Worm (Caenorhabditis elegans): Measurements from ENCODE around the gene srx-62.

srx-62 gene

DNA sequence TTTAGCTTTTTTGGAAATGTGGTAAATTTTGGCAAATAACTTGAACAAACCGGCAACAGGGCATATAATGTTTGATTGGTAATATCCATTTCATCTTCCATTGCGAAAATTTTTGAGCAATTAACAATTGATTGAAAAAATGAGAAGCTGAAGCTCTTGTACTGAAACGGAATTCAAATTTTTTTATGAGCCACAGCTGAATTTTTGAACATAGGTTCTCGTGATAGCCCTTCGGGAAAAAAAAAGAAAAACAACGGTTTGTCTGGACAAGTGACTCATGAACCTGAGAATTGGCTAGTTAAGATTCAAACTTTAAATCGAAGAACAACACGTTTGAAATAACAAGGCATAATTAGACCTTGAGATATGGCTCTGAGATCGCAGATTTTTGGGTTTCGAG, at the start of gene srx-62:
Gene srx-62 (minus strand): TSS at position 101 of the 400 bp plus-strand sequence.
- no peak for TF ChIP-seq dao-5 (tag; optimal IDR thresholded peaks at IDR 0.05)
- TF ChIP-seq W03F9.2 (tag; optimal IDR thresholded peaks at IDR 0.05) = no peak
- no peak for TF ChIP-seq him-1 (tag; optimal IDR thresholded peaks at IDR 0.05)

DNA sequence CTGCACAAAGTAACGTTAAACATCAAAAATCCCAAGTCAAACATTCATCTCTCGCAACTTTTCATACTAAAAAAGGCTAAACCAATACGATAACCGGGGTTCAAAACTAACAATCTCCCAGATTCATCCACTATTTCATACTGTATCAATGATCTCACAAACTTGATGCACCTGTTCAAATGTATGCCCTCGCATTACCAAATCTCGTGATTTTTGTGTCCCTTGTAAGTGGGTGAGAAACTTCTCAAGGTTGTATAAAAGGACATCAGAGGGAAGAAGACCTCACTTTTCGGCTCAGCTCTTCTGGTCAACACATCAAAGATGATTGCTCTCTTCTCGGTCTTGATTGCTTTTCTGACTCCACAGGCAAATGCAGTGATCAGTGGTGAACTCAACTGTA, 47.9 kb upstream of the srx-62 start, which contains the start of gene phat-3:
Gene phat-3 (plus strand): TSS at position 301 of the 400 bp plus-strand sequence.
- TF ChIP-seq W03F9.2 (tag; optimal IDR thresholded peaks at IDR 0.05) (no peak), him-1 (tag; optimal IDR thresholded peaks at IDR 0.05) (no peak), dao-5 (tag; optimal IDR thresholded peaks at IDR 0.05) (no peak)

DNA sequence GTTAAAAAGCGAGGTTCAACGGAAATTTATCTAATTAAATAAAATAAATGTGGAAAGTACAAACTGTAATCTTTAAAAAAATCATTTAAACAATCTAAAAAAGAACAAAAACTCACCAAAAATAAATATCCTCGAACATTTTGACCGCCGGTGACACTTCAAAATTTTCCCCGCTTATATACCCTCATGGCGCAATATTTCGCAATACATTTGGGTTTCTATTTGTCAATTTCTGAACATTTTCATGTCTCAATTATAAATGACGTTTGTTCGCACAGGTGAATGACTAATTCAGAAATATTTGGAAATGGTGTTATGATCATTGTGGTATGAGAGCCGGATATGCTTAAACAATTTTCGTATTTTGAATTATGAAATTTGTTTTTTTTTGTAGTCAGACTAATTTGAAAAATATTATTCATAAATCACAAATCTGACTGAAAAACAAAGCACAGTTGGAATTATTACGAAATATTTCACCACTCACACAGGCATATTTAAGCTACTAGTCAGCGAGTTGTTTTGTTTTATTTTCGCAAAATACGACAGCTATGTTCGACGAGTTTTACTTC, 46.2 kb upstream of the srx-62 start, which contains the start of the genes C49G7.10 and irg-2:
Gene C49G7.10 (minus strand): TSS at position 169 of the 572 bp plus-strand sequence.
Gene irg-2 (plus strand): TSS at position 329 of the 572 bp plus-strand sequence.
- TF ChIP-seq dao-5 (tag; optimal IDR thresholded peaks at IDR 0.05) = no peak
- peak; percentile 18 for TF ChIP-seq W03F9.2 (tag; optimal IDR thresholded peaks at IDR 0.05)

DNA sequence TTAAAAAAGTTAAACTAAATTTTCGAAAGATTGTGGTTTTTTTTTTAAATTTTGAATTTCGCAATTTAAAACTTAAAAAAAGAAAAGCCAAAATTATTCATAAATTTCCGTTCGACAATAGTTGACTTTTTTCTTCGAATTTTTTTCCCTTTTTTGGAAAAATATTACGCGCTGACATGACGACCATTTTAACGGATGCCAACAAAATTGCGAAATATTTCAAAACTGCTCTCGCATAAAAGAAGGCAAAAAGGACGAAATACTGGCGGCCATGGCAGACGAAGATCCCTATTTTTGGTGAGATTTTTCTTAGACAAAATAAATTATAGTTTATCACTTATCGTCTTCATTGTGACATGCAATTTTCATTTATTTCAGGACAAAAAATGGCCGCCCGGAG, 42.8 kb upstream of the srx-62 start:
- TF ChIP-seq dao-5 (tag; optimal IDR thresholded peaks at IDR 0.05) = no peak
- TF ChIP-seq him-1 (tag; optimal IDR thresholded peaks at IDR 0.05) = no peak
- no peak for TF ChIP-seq W03F9.2 (tag; optimal IDR thresholded peaks at IDR 0.05)

DNA sequence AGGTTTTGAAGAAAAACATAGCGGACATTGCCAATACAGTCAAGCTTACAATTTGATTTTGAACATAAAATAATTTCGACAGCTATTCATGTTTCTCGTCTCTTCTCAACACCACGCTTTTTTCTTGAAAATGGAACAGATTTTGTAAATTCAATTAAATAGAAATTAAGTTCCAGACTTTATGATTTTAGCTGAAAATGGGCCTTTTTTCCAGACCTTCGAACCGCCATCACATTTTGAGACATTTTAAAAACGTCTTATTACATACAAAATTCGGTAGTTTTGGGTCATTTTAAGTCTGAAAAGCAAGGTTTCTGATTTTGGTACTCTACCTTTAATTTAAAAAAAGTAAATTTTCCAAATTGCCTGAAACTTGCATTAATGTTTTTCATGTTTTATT, 42.4 kb upstream of the srx-62 start, which contains the start of gene C49G7.12:
Gene C49G7.12 (plus strand): TSS at position 301 of the 400 bp plus-strand sequence.
- TF ChIP-seq him-1 (tag; optimal IDR thresholded peaks at IDR 0.05) (no peak), W03F9.2 (tag; optimal IDR thresholded peaks at IDR 0.05) (no peak), dao-5 (tag; optimal IDR thresholded peaks at IDR 0.05) (no peak)

DNA sequence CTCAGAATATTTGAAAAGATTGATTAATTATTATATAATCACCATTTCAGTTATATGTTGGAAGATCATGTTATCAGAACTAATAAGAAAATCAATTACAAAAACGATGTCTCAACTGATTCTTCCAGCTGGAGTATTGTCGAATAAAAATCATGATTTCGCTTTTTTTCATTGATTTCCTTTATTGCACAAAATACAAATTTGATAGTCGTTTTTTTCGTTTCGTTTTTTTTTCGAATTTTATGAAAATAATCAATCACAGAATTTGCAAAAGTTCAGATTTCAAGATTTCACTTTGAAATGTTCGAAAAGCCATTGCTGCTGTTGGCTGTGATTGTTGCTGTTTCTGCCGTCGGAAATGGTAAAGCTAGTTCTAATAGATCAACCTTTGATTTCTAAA, 40.1 kb upstream of the srx-62 start, which contains the start of gene C49G7.13:
Gene C49G7.13 (plus strand): TSS at position 301 of the 400 bp plus-strand sequence.
- no peak for TF ChIP-seq dao-5 (tag; optimal IDR thresholded peaks at IDR 0.05)
- TF ChIP-seq W03F9.2 (tag; optimal IDR thresholded peaks at IDR 0.05) = no peak
- TF ChIP-seq him-1 (tag; optimal IDR thresholded peaks at IDR 0.05) = no peak

DNA sequence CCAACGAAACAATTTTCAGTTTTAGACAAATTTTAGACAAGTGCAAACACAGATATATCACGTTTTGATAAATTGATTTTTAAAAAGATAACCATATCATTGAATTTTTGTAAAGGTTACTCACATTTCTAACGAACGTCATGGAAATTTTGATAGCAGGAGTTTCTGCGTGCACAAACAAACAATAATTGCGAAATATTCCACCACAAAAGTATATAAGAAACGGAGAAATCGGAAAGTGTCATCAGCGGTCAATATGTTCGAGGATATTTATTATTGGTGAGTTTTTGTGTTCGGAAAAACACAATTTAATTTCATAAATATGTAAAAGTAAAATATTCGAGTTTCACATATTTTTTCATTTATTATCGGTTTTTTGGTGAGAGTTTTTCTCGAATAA, 38.6 kb upstream of the srx-62 start, which contains the start of gene C49G7.7:
Gene C49G7.7 (plus strand): TSS at position 174 of the 400 bp plus-strand sequence.
- TF ChIP-seq dao-5 (tag; optimal IDR thresholded peaks at IDR 0.05) (no peak), him-1 (tag; optimal IDR thresholded peaks at IDR 0.05) (no peak), W03F9.2 (tag; optimal IDR thresholded peaks at IDR 0.05) (no peak)

DNA sequence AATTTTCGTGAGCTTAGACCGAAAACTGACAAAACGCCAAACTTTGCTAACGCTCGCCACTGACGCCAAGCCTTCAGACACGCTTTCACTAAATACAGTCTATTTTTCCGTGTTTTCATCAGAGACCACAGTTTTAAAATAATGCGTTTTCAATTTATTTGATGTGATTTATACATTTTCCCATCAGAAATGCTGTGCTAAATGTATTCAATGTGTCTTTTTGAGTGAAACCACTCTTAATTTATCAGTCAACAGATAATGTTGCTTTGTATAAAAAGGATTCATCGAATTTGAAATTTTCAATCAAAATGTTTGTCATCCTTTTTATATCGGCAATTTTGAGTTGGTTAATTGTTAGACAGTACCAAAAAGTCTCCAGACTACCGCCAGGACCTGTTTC, 35.6 kb upstream of the srx-62 start, which contains the start of gene cyp-35A4:
Gene cyp-35A4 (plus strand): TSS at position 301 of the 400 bp plus-strand sequence.
- TF ChIP-seq him-1 (tag; optimal IDR thresholded peaks at IDR 0.05) (no peak), W03F9.2 (tag; optimal IDR thresholded peaks at IDR 0.05) (no peak), dao-5 (tag; optimal IDR thresholded peaks at IDR 0.05) (no peak)

DNA sequence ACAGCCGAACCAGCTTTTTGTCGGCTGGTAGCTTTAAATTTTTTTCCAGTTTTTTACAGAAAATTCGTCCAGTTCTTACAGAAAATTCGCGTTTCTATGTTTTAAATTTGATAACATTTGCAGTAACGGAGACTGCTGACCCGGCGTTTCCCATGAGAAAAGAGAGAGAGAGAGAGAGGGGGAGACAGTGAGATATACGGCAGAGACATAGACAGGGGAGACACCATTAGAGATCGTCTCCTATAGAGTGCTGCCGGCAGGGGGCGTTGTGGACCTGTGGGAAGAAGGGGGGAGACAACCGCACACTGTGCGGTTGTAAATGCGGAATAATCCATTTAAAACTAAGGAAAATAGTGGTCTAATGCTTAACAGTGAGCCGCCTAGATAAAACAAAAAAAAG, 33.9 kb upstream of the srx-62 start:
- TF ChIP-seq dao-5 (tag; optimal IDR thresholded peaks at IDR 0.05) = no peak

DNA sequence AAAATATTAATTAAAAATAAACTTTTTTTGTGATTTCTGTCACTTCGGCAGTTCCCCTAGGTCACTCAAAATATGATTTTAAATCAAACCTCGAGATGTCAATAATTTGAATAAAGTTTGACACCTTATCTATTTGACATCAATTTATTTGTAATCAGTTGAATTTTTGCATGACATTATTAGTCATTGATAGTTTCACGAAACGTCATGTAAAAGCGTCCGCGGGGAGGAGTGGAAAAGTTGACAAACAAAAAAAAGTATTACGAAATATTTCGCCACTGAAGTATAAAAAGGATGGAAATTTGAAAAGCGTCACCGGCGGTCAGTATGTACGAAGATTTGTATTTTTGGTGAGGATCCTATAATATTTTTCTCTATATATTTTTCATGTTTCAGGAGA, 29.0 kb upstream of the srx-62 start, which contains the start of gene K09D9.1:
Gene K09D9.1 (plus strand): TSS at position 271 of the 400 bp plus-strand sequence.
- TF ChIP-seq him-1 (tag; optimal IDR thresholded peaks at IDR 0.05) (no peak), W03F9.2 (tag; optimal IDR thresholded peaks at IDR 0.05) (no peak), dao-5 (tag; optimal IDR thresholded peaks at IDR 0.05) (no peak)

DNA sequence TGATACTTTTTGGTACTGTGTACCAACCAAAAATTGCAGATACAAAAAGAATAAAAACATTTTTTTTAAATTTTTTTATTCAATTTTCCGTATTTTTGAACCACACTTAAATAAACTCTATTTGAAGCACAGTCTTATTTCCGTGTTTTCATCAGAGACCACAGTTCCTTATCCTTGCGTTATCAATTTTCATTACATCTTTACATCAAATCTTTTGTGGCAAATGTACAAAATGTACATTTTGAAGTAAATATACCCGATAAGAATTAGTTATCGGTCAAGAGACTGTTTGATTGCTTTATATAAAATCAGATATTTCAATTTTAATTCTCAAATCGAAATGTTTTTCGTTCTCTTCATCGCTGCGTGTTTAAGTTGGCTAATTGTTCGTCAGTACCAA, 26.6 kb upstream of the srx-62 start, which contains the start of gene cyp-35A3:
Gene cyp-35A3 (plus strand): TSS at position 301 of the 400 bp plus-strand sequence.
- TF ChIP-seq dao-5 (tag; optimal IDR thresholded peaks at IDR 0.05) = no peak
- TF ChIP-seq W03F9.2 (tag; optimal IDR thresholded peaks at IDR 0.05) = no peak
- no peak for TF ChIP-seq him-1 (tag; optimal IDR thresholded peaks at IDR 0.05)

DNA sequence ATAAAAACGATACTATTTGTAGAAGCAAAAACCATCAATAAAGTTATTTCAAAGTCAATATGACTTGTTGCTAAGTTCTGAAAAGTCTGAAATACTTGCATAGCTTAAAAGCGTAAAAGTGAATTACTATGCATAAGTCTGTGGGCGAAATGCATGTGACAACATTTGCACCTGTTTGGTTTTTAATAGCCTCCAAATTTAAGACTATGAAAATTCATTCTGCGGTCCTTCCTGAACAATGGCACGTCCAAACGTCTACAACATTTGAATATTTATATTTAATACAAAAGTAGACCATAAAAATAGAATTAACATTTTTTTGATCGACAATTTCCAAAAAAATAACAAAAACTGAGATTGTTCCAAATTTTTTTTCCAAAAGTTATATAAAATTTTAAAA, 26.0 kb upstream of the srx-62 start, which contains the start of gene K09D9.14:
Gene K09D9.14 (minus strand): TSS at position 101 of the 400 bp plus-strand sequence.
- TF ChIP-seq W03F9.2 (tag; optimal IDR thresholded peaks at IDR 0.05) = no peak
- TF ChIP-seq dao-5 (tag; optimal IDR thresholded peaks at IDR 0.05) = no peak
- no peak for TF ChIP-seq him-1 (tag; optimal IDR thresholded peaks at IDR 0.05)

DNA sequence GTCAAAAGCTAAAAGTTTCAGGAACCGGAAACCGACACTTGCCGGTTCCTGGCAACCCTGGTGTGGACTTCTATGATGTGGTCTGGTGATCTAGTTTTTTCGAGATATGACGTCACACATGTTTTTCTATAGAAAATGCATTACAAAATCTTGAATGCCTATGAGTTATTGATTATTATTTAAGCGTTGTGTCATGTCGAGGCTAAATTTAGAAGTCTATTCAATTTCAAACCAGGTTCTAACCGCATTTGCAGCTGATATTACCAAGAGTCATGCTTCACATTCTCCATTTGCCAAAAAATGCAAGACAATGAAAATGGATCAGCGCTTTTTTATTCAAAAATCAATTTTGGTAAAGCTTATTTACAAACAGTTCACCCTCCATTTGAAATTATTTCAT, 23.4 kb upstream of the srx-62 start, which contains the start of gene K09D9.3:
Gene K09D9.3 (plus strand): TSS at position 301 of the 400 bp plus-strand sequence.
- TF ChIP-seq him-1 (tag; optimal IDR thresholded peaks at IDR 0.05) = no peak
- TF ChIP-seq W03F9.2 (tag; optimal IDR thresholded peaks at IDR 0.05) = no peak
- TF ChIP-seq dao-5 (tag; optimal IDR thresholded peaks at IDR 0.05) = no peak

DNA sequence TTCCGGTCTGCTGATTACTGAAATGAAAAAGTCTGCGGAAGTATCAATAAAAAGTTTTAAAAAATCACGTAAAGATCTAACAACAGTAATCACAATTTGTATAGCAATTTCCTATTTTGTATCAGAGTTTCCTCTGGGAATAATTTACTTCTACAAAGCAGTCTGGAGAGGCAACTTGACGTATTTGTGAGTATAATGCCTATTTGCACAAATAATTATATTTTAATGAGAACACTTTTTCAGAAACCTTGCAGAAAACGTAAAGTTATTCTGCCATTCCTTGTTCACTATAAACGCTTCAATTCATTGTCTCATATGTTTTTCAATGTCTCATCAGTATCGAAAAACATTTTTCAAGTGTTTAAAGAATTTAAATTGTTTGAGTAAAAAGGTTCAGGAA, 22.9 kb upstream of the srx-62 start:
- TF ChIP-seq dao-5 (tag; optimal IDR thresholded peaks at IDR 0.05) = no peak
- TF ChIP-seq W03F9.2 (tag; optimal IDR thresholded peaks at IDR 0.05) = no peak
- TF ChIP-seq him-1 (tag; optimal IDR thresholded peaks at IDR 0.05) = no peak

Data from whole organism, L4/young adult.